Worm (Caenorhabditis elegans): ENCODE data around the gene ssr-2.

DNA sequence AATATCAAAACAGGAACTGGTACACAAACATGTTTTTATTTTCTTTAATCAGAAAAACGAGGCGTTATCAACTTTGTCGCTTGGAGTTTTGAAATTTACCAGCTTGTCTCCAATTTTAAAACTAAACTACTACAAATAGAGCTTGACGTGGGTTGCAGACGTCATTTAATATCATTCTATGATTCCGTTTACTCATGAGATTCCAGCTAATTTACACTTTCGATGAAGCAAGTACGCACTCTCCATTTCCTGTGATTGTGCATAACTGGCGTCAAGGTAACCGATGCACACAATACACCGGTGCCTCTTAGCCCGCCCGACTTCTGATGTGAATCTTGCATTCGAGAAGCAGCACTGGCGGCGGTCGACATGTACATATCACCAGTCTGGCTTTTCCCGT lies 8.7 kb downstream of the ssr-2 start:
- TF ChIP-seq elt-3 (tag; optimal IDR thresholded peaks at IDR 0.05), result no peak
- no peak for TF ChIP-seq ham-2 (GFP tag; optimal IDR thresholded peaks at IDR 0.05)
- TF ChIP-seq mep-1 (tag; optimal IDR thresholded peaks at IDR 0.05), result no peak
- TF ChIP-seq nhr-28 (tag; optimal IDR thresholded peaks at IDR 0.05), result no peak
- no peak for TF ChIP-seq snpc-4 (tag; optimal IDR thresholded peaks at IDR 0.05)
- no peak for TF ChIP-seq lsy-2 (tag; optimal IDR thresholded peaks at IDR 0.05)
- TF ChIP-seq hlh-1 (tag; optimal IDR thresholded peaks at IDR 0.05), result no peak
- no peak for TF ChIP-seq sptf-1 (tag; optimal IDR thresholded peaks at IDR 0.05)
